Fruit fly (Drosophila melanogaster) whole organism, wandering third instar larva: ENCODE results near the gene trem.

Experiments
- GATAd ChIP-seq: sonication (Bioruptor generic); optimal IDR thresholded peaks from 2 replicates; lab custom pipeline; 2016; ENCODE audit warnings: missing biosample characterization, missing genetic modification characterization
- HLH106 ChIP-seq: fragments of 200-800 bp; optimal IDR thresholded peaks from 3 replicates; lab custom pipeline; 2019; ENCODE audit warnings: missing biosample characterization, mild to moderate bottlenecking, missing genetic modification characterization, moderate library complexity
- Hr78 ChIP-seq: fragments of >200 bp; optimal IDR thresholded peaks from 2 replicates; lab custom pipeline; 2017; ENCODE audit warnings: missing biosample characterization, missing genetic modification characterization
- N ChIP-seq: fragments of >200 bp; optimal IDR thresholded peaks from 2 replicates; lab custom pipeline; 2018; ENCODE audit warnings: missing biosample characterization, missing external identifiers, missing genetic modification characterization
- Sp1 ChIP-seq: fragments of 200-800 bp; sonication (Bioruptor generic); optimal IDR thresholded peaks from 3 replicates; lab custom pipeline; 2019; ENCODE audit warnings: missing biosample characterization, mild to moderate bottlenecking, missing genetic modification characterization, moderate library complexity
- fru ChIP-seq: fragments of 200-800 bp; sonication (Bioruptor generic); optimal IDR thresholded peaks from 3 replicates; lab custom pipeline; 2016; ENCODE audit warnings: missing biosample characterization, mild to moderate bottlenecking, missing genetic modification characterization
- h ChIP-seq: fragments of 200-800 bp; sonication (Bioruptor generic); optimal IDR thresholded peaks from 3 replicates; lab custom pipeline; 2016; ENCODE audit warnings: missing biosample characterization, mild to moderate bottlenecking, missing genetic modification characterization
- psq ChIP-seq: fragments of 200-800 bp; sonication (Bioruptor generic); optimal IDR thresholded peaks from 3 replicates; lab custom pipeline; 2017; ENCODE audit warnings: missing biosample characterization, mild to moderate bottlenecking, missing genetic modification characterization, moderate library complexity
- rgr ChIP-seq: fragments of 200-800 bp; sonication (Bioruptor generic); optimal IDR thresholded peaks from 3 replicates; lab custom pipeline; 2016; ENCODE audit warnings: missing biosample characterization, mild to moderate bottlenecking, missing genetic modification characterization
- woc ChIP-seq: sonication (Bioruptor generic); optimal IDR thresholded peaks from 2 replicates; lab custom pipeline; 2016; ENCODE audit warnings: missing biosample characterization, mild to moderate bottlenecking, missing genetic modification characterization

DNA sequence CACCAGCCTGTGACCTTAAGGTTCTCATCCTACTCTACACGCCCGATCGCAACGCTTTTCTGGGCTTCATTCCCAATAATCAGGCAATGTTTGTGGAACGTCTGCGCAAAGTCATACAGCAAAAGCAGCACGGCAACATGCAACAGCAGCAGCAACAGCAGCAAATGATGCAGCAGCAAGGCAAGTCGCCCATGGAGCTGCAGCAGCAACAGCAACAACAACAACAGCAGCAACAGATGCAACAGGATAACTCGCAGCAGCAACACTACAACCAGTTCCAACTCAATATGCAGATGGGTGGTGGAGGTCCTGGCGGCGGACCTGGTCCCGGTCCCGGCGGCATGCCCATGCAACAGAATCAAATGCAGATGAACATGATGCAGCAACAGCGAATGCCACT lies 20.2 kb downstream of the trem start:
- TF ChIP-seq N (GFP tag; lab: Kevin White, UChicago) (no peak), h (GFP tag; lab: Kevin White, UChicago) (no peak), rgr (GFP tag; lab: Kevin White, UChicago) (no peak), woc (GFP tag; lab: Kevin White, UChicago) (no peak), fru (GFP tag; lab: Kevin White, UChicago) (no peak), Sp1 (no peak), HLH106 (tag; lab: Kevin White, UChicago) (no peak), Hr78 (GFP tag; lab: Kevin White, UChicago) (no peak), GATAd (GFP tag; lab: Kevin White, UChicago) (no peak), psq (GFP tag; lab: Kevin White, UChicago) (no peak)
